Worm (Caenorhabditis elegans) whole organism, L3 larva: Measurements from ENCODE around the gene ztf-20.

ENCODE experiments used
- R02D3.7 ChIP-seq: fragments of 150-350 bp; optimal IDR thresholded peaks from 2 replicates; lab custom pipeline; 2014; ENCODE audit warnings: missing biosample characterization, missing genetic modification characterization
- aly-2 ChIP-seq: fragments of 150-350 bp; optimal IDR thresholded peaks from 2 replicates; lab custom pipeline; 2014; ENCODE audit warnings: missing biosample characterization, missing genetic modification characterization
- ama-1 ChIP-seq: fragments of 150-350 bp; optimal IDR thresholded peaks from 2 replicates; lab custom pipeline; 2018
- ceh-16 ChIP-seq: sonication (generic microtip); optimal IDR thresholded peaks from 2 replicates; lab custom pipeline; 2017; ENCODE audit warnings: missing biosample characterization, missing genetic modification characterization
- egl-27 ChIP-seq: sonication (generic microtip); optimal IDR thresholded peaks from 4 replicates; lab custom pipeline; 2017; ENCODE audit warnings: missing biosample characterization, missing genetic modification reagents, missing genetic modification characterization
- egl-5 ChIP-seq: fragments of 150-350 bp; optimal IDR thresholded peaks from 2 replicates; lab custom pipeline; 2017; ENCODE audit warnings: missing biosample characterization, missing genetic modification reagents, missing genetic modification characterization, inconsistent platforms
- elt-3 ChIP-seq, 3 experiments: fragments of 150-350 bp in 1 of 3; sonication (generic microtip) in 2 of 3; optimal IDR thresholded peaks; 2 replicates in 2 of 3; 4 replicates in 1 of 3; lab custom pipeline; 2014 to 2017; ENCODE audit warnings: missing biosample characterization in 3 of 3, missing genetic modification characterization in 3 of 3
- eor-1 ChIP-seq, 2 experiments: fragments of 150-350 bp; optimal IDR thresholded peaks; 2 replicates each; lab custom pipeline; 2014 to 2018; ENCODE audit warnings: missing biosample characterization in 2 of 2, missing genetic modification characterization in 2 of 2
- fos-1 ChIP-seq: fragments of 150-350 bp; optimal IDR thresholded peaks from 2 replicates; lab custom pipeline; 2014; ENCODE audit warnings: missing biosample characterization, missing genetic modification characterization
- hmg-11 ChIP-seq: sonication (generic microtip); optimal IDR thresholded peaks from 2 replicates; lab custom pipeline; 2016; ENCODE audit warnings: missing genetic modification characterization, missing compliant biosample characterization
- jun-1 ChIP-seq: fragments of 150-350 bp; optimal IDR thresholded peaks from 2 replicates; lab custom pipeline; 2014; ENCODE audit warnings: missing biosample characterization, missing genetic modification reagents, missing genetic modification characterization
- lin-15B ChIP-seq: fragments of 150-350 bp; optimal IDR thresholded peaks from 2 replicates; lab custom pipeline; 2014; ENCODE audit warnings: missing biosample characterization, missing genetic modification characterization
- lin-39 ChIP-seq: fragments of 150-350 bp; optimal IDR thresholded peaks from 2 replicates; lab custom pipeline; 2018; ENCODE audit warnings: missing biosample characterization, missing genetic modification reagents, missing genetic modification characterization
- lsy-12 ChIP-seq: sonication (generic microtip); optimal IDR thresholded peaks from 2 replicates; lab custom pipeline; 2016; ENCODE audit warnings: mild to moderate bottlenecking, missing genetic modification characterization, missing compliant biosample characterization
- mdl-1 ChIP-seq: fragments of 150-350 bp; optimal IDR thresholded peaks from 2 replicates; lab custom pipeline; 2014; ENCODE audit warnings: missing biosample characterization, missing genetic modification characterization
- mml-1 ChIP-seq: fragments of 150-350 bp; sonication (generic microtip); optimal IDR thresholded peaks from 3 replicates; lab custom pipeline; 2014; ENCODE audit warnings: missing biosample characterization, missing genetic modification characterization
- nfya-1 ChIP-seq: sonication (generic microtip); optimal IDR thresholded peaks from 2 replicates; lab custom pipeline; 2017; ENCODE audit warnings: missing genetic modification characterization, mild to moderate bottlenecking, missing compliant biosample characterization, antibody characterized with exemption, moderate library complexity; ENCODE audit not compliant: insufficient read depth
- nhr-11 ChIP-seq: fragments of 150-350 bp; optimal IDR thresholded peaks from 2 replicates; lab custom pipeline; 2014; ENCODE audit warnings: missing biosample characterization, missing genetic modification characterization
- nhr-25 ChIP-seq: sonication (generic microtip); optimal IDR thresholded peaks from 2 replicates; lab custom pipeline; 2017; ENCODE audit warnings: missing biosample characterization, missing genetic modification characterization
- nhr-43 ChIP-seq: sonication (generic microtip); optimal IDR thresholded peaks from 2 replicates; lab custom pipeline; 2016; ENCODE audit warnings: mild to moderate bottlenecking, missing genetic modification characterization, missing compliant biosample characterization; ENCODE audit not compliant: poor library complexity, severe bottlenecking
- nhr-67 ChIP-seq: fragments of 150-350 bp; optimal IDR thresholded peaks from 2 replicates; lab custom pipeline; 2014; ENCODE audit warnings: missing biosample characterization, missing genetic modification characterization
- nhr-76 ChIP-seq: fragments of 150-350 bp; sonication (generic microtip); optimal IDR thresholded peaks from 5 replicates; lab custom pipeline; 2014; ENCODE audit warnings: missing biosample characterization, missing genetic modification characterization
- pha-4 ChIP-seq: fragments of 150-350 bp; optimal IDR thresholded peaks from 2 replicates; lab custom pipeline; 2014; ENCODE audit warnings: missing biosample characterization, missing genetic modification reagents, missing genetic modification characterization
- sea-2 ChIP-seq: fragments of 150-350 bp; sonication (generic microtip); optimal IDR thresholded peaks from 4 replicates; lab custom pipeline; 2014; ENCODE audit warnings: missing biosample characterization, missing genetic modification reagents, missing genetic modification characterization
- skn-1 ChIP-seq: fragments of 150-350 bp; optimal IDR thresholded peaks from 2 replicates; lab custom pipeline; 2014; ENCODE audit warnings: missing biosample characterization, missing genetic modification characterization
- snpc-4 ChIP-seq: fragments of 150-350 bp; optimal IDR thresholded peaks from 2 replicates; lab custom pipeline; 2014; ENCODE audit warnings: missing biosample characterization, missing genetic modification characterization
- tbx-2 ChIP-seq: sonication (generic microtip); optimal IDR thresholded peaks from 2 replicates; lab custom pipeline; 2016; ENCODE audit warnings: mild to moderate bottlenecking, missing genetic modification characterization, missing compliant biosample characterization
- unc-39 ChIP-seq: sonication (generic microtip); optimal IDR thresholded peaks from 4 replicates; lab custom pipeline; 2017; ENCODE audit warnings: missing biosample characterization, missing genetic modification characterization
- zag-1 ChIP-seq: fragments of 150-350 bp; optimal IDR thresholded peaks from 2 replicates; lab custom pipeline; 2014; ENCODE audit warnings: missing biosample characterization, missing genetic modification characterization
- ztf-11 ChIP-seq: fragments of 150-350 bp; optimal IDR thresholded peaks from 2 replicates; lab custom pipeline; 2014; ENCODE audit warnings: missing biosample characterization, missing genetic modification characterization
- ztf-4 ChIP-seq: fragments of 150-350 bp; optimal IDR thresholded peaks from 2 replicates; lab custom pipeline; 2014; ENCODE audit warnings: missing biosample characterization, missing genetic modification characterization

ztf-20 gene

DNA sequence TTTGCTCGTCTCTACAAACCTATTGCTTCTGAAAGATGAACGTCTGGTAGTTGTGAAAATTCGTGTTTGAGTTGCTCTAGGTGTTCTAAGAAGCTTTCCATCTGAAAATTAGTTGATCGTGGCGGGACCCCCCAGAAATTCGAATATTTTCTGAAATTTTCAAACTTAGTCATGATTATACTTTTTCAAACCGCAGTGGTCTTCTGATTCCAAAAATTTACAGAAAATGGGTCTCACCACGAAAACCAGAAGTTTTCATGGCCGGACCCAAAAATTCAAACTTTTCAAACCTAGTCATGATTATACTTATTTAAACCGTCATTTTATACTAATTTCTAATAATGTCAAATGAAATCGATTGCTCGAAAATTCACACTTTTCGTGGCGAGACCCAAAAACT lies at the start of gene ztf-20:
Gene ztf-20, minus strand, starts transcription at position 101 of the 400 bp plus-strand sequence.
- TF ChIP-seq zag-1 (tag; lab: Kevin White, UChicago) (no peak), nhr-76 (tag; lab: Kevin White, UChicago) (no peak), ceh-16 (tag; lab: Kevin White, UChicago) (no peak), R02D3.7 (no peak), tbx-2 (tag; lab: Kevin White, UChicago) (no peak), nhr-11 (tag; lab: Kevin White, UChicago) (no peak), fos-1 (tag; lab: Kevin White, UChicago) (no peak), ama-1 (lab: Kevin White, UChicago) (no peak), aly-2 (tag; lab: Kevin White, UChicago) (no peak), nhr-43 (tag; lab: Kevin White, UChicago) (no peak), elt-3 (tag; optimal IDR thresholded peaks at IDR 0.05; lab: Kevin White, UChicago) (no peak), egl-27 (tag; lab: Kevin White, UChicago) (no peak), mml-1 (tag; lab: Kevin White, UChicago) (no peak), jun-1 (tag; lab: Kevin White, UChicago) (no peak), nhr-25 (tag; lab: Kevin White, UChicago) (no peak), mdl-1 (tag; lab: Kevin White, UChicago) (no peak)

DNA sequence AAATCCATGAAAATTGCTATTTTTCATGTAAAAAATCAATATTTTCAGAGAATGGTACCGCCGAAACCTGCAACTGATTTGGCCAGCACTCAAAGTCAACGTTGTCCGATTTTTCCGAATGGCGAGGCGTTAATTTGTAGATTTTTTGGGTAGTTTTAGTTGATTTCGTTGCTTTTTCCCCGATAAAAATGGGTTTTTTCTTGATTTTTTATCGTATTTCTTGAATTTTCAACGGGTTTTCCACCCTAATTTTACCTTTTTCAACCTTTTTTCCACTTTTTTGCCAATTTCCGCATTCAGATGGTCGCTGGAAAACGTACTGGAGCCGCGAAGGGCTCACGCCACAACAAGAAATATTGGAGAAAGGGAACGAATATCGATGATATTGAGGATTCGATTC lies 41.7 kb upstream of the ztf-20 start, which contains the start of gene Y39B6A.33:
Gene Y39B6A.33, plus strand, starts transcription at position 301 of the 400 bp plus-strand sequence.
- TF ChIP-seq lsy-12 (tag; lab: Kevin White, UChicago): no peak
- no peak for TF ChIP-seq ztf-4 (tag; lab: Kevin White, UChicago)
- no peak for TF ChIP-seq snpc-4 (tag; lab: Kevin White, UChicago)
- no peak for TF ChIP-seq unc-39 (tag; lab: Kevin White, UChicago)
- no peak for TF ChIP-seq fos-1 (tag; lab: Kevin White, UChicago)
- no peak for TF ChIP-seq nhr-11 (tag; lab: Kevin White, UChicago)
- TF ChIP-seq nhr-25 (tag; lab: Kevin White, UChicago): no peak
- TF ChIP-seq nfya-1 (tag; lab: Kevin White, UChicago): no peak
- TF ChIP-seq aly-2 (tag; lab: Kevin White, UChicago): no peak
- TF ChIP-seq ztf-11 (tag; lab: Kevin White, UChicago): no peak
- no peak for TF ChIP-seq lin-15B (tag; lab: Kevin White, UChicago)
- no peak for TF ChIP-seq zag-1 (tag; lab: Kevin White, UChicago)
- no peak for TF ChIP-seq egl-5 (tag; lab: Kevin White, UChicago)

DNA sequence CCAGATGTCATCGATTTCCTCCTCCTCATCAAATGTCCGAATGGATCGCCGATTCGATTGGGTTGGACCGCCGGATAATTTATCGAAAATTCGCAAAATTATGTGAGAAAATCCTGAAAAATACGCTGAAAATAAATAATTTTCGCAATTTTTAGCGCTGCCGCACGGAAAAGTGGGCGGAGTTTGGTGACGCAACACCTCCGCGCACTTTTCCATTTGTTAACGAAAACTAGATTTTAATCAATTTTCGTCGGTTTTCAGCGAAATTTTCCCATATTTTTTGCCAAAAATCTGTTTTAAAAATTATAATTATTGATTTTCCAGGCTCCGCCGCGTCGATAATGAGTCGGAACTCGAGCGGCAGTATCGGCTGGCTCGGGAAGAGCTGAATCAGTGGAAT lies 41.0 kb upstream of the ztf-20 start, which contains the start of gene Y39B6A.34:
Gene Y39B6A.34, plus strand, starts transcription at position 3 of the 400 bp plus-strand sequence.
- no peak for TF ChIP-seq skn-1 (tag; lab: Kevin White, UChicago)
- no peak for TF ChIP-seq fos-1 (tag; lab: Kevin White, UChicago)
- peak; percentile 10 for TF ChIP-seq lin-15B (tag; lab: Kevin White, UChicago)
- no peak for TF ChIP-seq zag-1 (tag; lab: Kevin White, UChicago)
- peak; percentile 39 for TF ChIP-seq ama-1 (lab: Kevin White, UChicago)
- TF ChIP-seq pha-4 (tag; lab: Kevin White, UChicago): peak; percentile 46
- peak; percentile 50 for TF ChIP-seq hmg-11 (tag; lab: Kevin White, UChicago)

DNA sequence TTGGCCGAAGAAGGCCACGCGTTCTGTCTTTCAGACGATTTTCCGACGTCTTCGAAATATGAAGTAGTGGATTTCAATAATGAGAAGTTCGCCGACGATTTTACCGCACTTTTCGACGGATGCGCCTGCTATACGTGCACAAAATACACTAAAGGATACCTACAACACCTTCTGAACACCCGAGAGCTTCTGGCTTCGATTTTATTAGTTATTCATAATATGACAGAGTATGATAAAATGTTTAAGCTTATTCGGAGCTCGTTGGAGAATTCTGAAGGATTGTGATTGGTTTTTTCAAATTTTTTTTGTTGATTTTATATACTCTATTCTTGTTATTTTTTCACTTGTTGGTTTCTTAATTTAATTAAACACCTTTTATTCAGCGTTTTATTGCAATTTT lies 40.6 kb upstream of the ztf-20 start:
- no peak for TF ChIP-seq nhr-67 (tag; lab: Kevin White, UChicago)
- TF ChIP-seq sea-2 (GFP tag; lab: Kevin White, UChicago): no peak
- TF ChIP-seq eor-1 (tag; optimal IDR thresholded peaks at IDR 0.05; lab: Kevin White, UChicago): no peak
- TF ChIP-seq lin-39 (tag; lab: Kevin White, UChicago): no peak
- no peak for TF ChIP-seq pha-4 (tag; lab: Kevin White, UChicago)

DNA sequence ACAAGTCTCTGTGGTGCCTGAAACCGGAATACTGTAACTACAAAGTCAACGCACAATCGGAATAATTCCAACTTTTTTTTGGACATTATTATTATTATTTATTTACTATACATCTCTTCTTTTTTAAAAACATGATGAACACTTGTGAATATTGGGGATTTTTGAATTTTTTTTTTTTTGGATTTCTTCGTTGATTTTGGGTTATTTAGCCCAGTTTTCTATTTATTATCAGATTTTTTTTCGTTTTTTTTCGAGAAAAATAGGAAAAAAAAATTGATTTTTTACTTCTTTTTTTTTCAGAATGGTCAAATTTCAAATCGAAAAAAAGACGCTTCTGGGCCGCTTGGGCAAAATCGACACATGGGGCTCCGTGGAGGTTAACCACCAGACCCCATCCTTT lies 38.1 kb upstream of the ztf-20 start, which contains the start of gene tgt-2:
Gene tgt-2, plus strand, starts transcription at position 301 of the 400 bp plus-strand sequence.
- no peak for TF ChIP-seq ama-1 (lab: Kevin White, UChicago)
